Fruit fly (Drosophila melanogaster): Measurements from ENCODE around the gene CG43185.

Gene CG43185

DNA sequence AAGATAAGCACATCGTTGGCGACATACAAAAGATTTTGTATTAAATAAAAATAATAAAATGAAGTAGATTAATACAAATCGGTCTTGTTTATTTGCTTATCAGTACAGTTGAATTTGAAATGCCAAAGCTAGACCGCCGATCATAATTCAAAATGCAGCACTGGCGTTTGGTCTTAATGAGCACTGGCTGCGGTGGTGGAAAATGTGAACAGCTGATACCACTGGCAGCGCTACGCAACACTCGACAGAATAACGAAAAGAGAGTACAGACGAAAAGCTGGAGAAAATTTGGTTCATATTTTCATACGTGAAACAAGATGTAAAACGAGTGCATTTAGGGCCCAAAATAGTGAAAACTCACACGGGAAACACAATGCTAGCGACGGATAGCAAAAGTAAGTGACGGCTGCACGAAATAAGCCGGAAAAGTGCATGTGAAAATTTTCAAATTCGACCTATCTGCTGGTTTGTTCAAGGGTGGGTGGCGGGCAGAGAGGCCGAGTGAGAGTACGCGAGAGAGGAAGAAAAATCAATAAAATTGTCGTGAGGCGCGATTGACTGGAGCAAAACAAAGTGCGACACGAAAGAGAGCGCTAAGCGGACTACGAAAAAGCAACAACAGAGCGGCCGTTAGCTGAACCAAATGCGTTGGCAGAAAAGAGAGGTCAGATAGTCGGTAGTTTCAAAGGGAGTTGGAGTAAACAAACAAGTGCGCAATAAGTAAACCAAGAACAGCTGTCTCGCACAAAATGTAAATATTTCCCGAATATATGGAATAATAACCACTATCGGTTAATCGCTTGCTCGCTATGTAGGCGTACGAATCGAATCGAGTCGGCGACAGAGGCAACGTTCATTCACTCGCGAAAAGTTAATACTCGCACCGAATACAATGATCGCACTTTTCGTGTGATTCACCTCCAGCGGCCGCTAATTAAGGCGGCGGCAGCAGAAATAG is 22.5 kb downstream of the CG43185 start, which contains the start of gene bchs (continued):
- TF ChIP-seq BtbVII (GFP tag; optimal IDR thresholded peaks at IDR 0.05) (peak; percentile 96), CG8089 (GFP tag; optimal IDR thresholded peaks at IDR 0.05) (peak; percentile 88), CG6683 (GFP tag; optimal IDR thresholded peaks at IDR 0.05) (peak; percentile 93), danr (GFP tag; IDR thresholded peaks at IDR 0.05) (peak; percentile 63; the same call in 1 of the 2 replicates), Lhr (GFP tag; optimal IDR thresholded peaks at IDR 0.05) (peak; percentile 87), CG32532 (GFP tag; IDR thresholded peaks at IDR 0.05) (peak; percentile 42; the same call in 1 of the 2 replicates), sens (GFP tag) (peak; percentile 94), CG12299 (tag; optimal IDR thresholded peaks at IDR 0.05) (peak; percentile 91), toy (GFP tag; IDR thresholded peaks at IDR 0.05) (peak; percentile 38; the same call in 1 of the 2 replicates), Lpt (GFP tag; optimal IDR thresholded peaks at IDR 0.05) (no peak), CG12219 (GFP tag; optimal IDR thresholded peaks at IDR 0.05) (peak; percentile 88), Antp (GFP tag; optimal IDR thresholded peaks at IDR 0.05) (peak; percentile 67), CG15696 (tag; optimal IDR thresholded peaks at IDR 0.05) (peak; percentile 85), CG7745 (tag; optimal IDR thresholded peaks at IDR 0.05) (peak; percentile 75), zfh2 (GFP tag; optimal IDR thresholded peaks at IDR 0.05) (peak; percentile 48), CG6765 (GFP tag; optimal IDR thresholded peaks at IDR 0.05) (peak; percentile 92), CG13287 (GFP tag; IDR thresholded peaks at IDR 0.05; ENCODE audit: partially characterized antibody) (peak; percentile 39), disco-r (GFP tag; optimal IDR thresholded peaks at IDR 0.05) (peak; percentile 90), Sry-β (GFP tag; optimal IDR thresholded peaks at IDR 0.05) (peak; percentile 40), Lim3 (GFP tag; IDR thresholded peaks at IDR 0.05) (no peak), h (optimal IDR thresholded peaks at IDR 0.05) (no peak), ap (GFP tag; IDR thresholded peaks at IDR 0.05) (peak; percentile 39; the same call in 1 of the 2 replicates), CG34224 (GFP tag; IDR thresholded peaks at IDR 0.05; ENCODE audit: partially characterized antibody) (peak; percentile 63), CkIIα-i1 (GFP tag; IDR thresholded peaks at IDR 0.05) (peak; percentile 16; the same call in 1 of the 2 replicates), D19A (tag; optimal IDR thresholded peaks at IDR 0.05) (no peak), CG7372 (GFP tag; IDR thresholded peaks at IDR 0.05) (0 out of 2 replicates have a peak, but pooled peaks have one; percentile 19), CG12104 (GFP tag; optimal IDR thresholded peaks at IDR 0.05) (peak; percentile 74), CG4282 (GFP tag; optimal IDR thresholded peaks at IDR 0.05) (peak; percentile 57), Doc3 (GFP tag; IDR thresholded peaks at IDR 0.05; ENCODE audit: partially characterized antibody) (peak; percentile 49), nmo (GFP tag; optimal IDR thresholded peaks at IDR 0.05) (peak; percentile 35), maf-S (GFP tag; optimal IDR thresholded peaks at IDR 0.05) (peak; percentile 87), ham (GFP tag; IDR thresholded peaks at IDR 0.05) (no peak), fd96Cb (tag; optimal IDR thresholded peaks at IDR 0.05) (peak; percentile 44), CG10979 (tag; optimal IDR thresholded peaks at IDR 0.05) (peak; percentile 68), CG6813 (GFP tag; optimal IDR thresholded peaks at IDR 0.05) (peak; percentile 99), Doc2 (GFP tag; IDR thresholded peaks at IDR 0.05) (no peak), tgo (GFP tag; IDR thresholded peaks at IDR 0.05) (peak; percentile 64; the same call in 2 of the 3 replicates), slbo (GFP tag; IDR thresholded peaks at IDR 0.05) (peak; percentile 51; the same call in 1 of the 2 replicates), CG2678 (tag; optimal IDR thresholded peaks at IDR 0.05) (peak; percentile 90), vvl (GFP tag; IDR thresholded peaks at IDR 0.05) (peak; percentile 92), CG6791 (GFP tag; IDR thresholded peaks at IDR 0.05; ENCODE audit: partially characterized antibody) (peak; percentile 38; the same call in 1 of the 3 replicates), CG13894 (tag; optimal IDR thresholded peaks at IDR 0.05) (no peak), ara (GFP tag; IDR thresholded peaks at IDR 0.05) (peak; percentile 79; the same call in 1 of the 2 replicates), mam (GFP tag; optimal IDR thresholded peaks at IDR 0.05) (peak; percentile 64), ranshi (GFP tag; IDR thresholded peaks at IDR 0.05) (peak; percentile 84; the same call in 1 of the 2 replicates), CG2129 (GFP tag; IDR thresholded peaks at IDR 0.05; ENCODE audit: partially characterized antibody) (no peak), CG11085 (GFP tag; IDR thresholded peaks at IDR 0.05) (peak; percentile 40; the same call in 1 of the 2 replicates), Fer2 (tag; optimal IDR thresholded peaks at IDR 0.05) (peak; percentile 74)

Data from whole organism, embryonic.